Fruit fly (Drosophila melanogaster) S2 (cell line): ENCODE data around the gene Tasp1.

Experiments
- CG8478 ChIP-seq: fragments of >200 bp; optimal IDR thresholded peaks from 2 replicates; lab custom pipeline; 2018
- CTCF ChIP-seq, 2 experiments: fragments of >200 bp; optimal IDR thresholded peaks; 2 replicates each; lab custom pipeline; 2018

DNA sequence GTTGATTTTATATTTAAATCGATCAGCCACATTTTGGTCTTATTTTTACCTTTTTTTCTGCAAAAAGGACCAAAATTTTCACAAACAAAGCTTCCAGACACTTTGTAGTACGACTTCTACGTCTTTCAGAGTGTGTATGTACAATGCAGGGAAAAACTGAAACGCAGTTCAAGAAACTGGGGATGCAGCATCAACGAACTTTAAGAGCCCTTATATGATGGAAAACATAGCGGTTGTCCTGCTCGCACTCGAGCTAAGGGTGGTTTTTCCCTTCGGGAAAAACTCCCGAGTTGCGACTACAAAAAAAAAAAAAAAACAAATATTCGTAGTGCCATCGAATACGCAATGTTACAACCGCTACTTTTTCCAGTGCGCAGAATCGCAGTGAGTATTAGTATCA, 46.9 kb downstream of the Tasp1 start:
- TF ChIP-seq CG8478 (lab: Kevin White, UChicago) = no peak
- no peak for TF ChIP-seq CTCF (optimal IDR thresholded peaks at IDR 0.05; lab: Kevin White, UChicago)
